Fruit fly (Drosophila melanogaster) whole organism: ENCODE measurements around the gene Msp300.

ENCODE experiments used
- CG8478 ChIP-seq: fragments of >200 bp; optimal IDR thresholded peaks from 2 replicates; lab custom pipeline; 2018; ENCODE audit warnings: inconsistent platforms
- Dll ChIP-seq: fragments of >200 bp; optimal IDR thresholded peaks from 2 replicates; lab custom pipeline; 2017
- EcR ChIP-seq, 2 experiments: fragments of >200 bp; optimal IDR thresholded peaks; 2 replicates each; lab custom pipeline; 2017; ENCODE audit warnings: missing biosample characterization in 2 of 2, missing genetic modification characterization in 2 of 2, missing genetic modification reagents in 2 of 2
- pan ChIP-seq: fragments of >200 bp; optimal IDR thresholded peaks from 2 replicates; lab custom pipeline; 2017
- psq ChIP-seq: fragments of >200 bp; optimal IDR thresholded peaks from 2 replicates; lab custom pipeline; 2017
- usp ChIP-seq: fragments of >200 bp; optimal IDR thresholded peaks from 2 replicates; lab custom pipeline; 2017; ENCODE audit warnings: missing biosample characterization, missing genetic modification characterization, mixed read lengths

- no peak for TF ChIP-seq Dll (lab: Kevin White, UChicago)
- TF ChIP-seq psq (lab: Kevin White, UChicago) = no peak
- no peak for TF ChIP-seq pan (lab: Kevin White, UChicago)
- TF ChIP-seq usp (GFP tag; lab: Kevin White, UChicago) = no peak
- no peak for TF ChIP-seq EcR (GFP tag; optimal IDR thresholded peaks at IDR 0.05; lab: Kevin White, UChicago)
- no peak for TF ChIP-seq CG8478 (lab: Kevin White, UChicago)
Observed at dm6 chr2L:5072357-5072756, 28.3 kb upstream of the Msp300 start.
